Fruit fly (Drosophila melanogaster) whole organism, wandering third instar larva: Measurements from ENCODE around the gene CG42750.

Source experiments
- Abd-B ChIP-seq: fragments of >200 bp; optimal IDR thresholded peaks from 2 replicates; lab custom pipeline; 2017; ENCODE audit warnings: missing biosample characterization, missing genetic modification characterization
- CG32264 ChIP-seq: fragments of 200-800 bp; sonication (Bioruptor generic); optimal IDR thresholded peaks from 2 replicates; lab custom pipeline; 2016; ENCODE audit warnings: missing biosample characterization, missing genetic modification characterization
- CG9705 ChIP-seq: fragments of 200-800 bp; sonication (Bioruptor generic); optimal IDR thresholded peaks from 2 replicates; lab custom pipeline; 2018; ENCODE audit warnings: missing biosample characterization, mild to moderate bottlenecking, missing genetic modification characterization
- CrebA ChIP-seq: fragments of 200-800 bp; sonication (Bioruptor generic); optimal IDR thresholded peaks from 2 replicates; lab custom pipeline; 2016; ENCODE audit warnings: missing biosample characterization, mild to moderate bottlenecking, missing genetic modification characterization, borderline replicate concordance
- Dfd ChIP-seq: fragments of >200 bp; optimal IDR thresholded peaks from 2 replicates; lab custom pipeline; 2017; ENCODE audit warnings: missing biosample characterization, missing genetic modification characterization
- Dif ChIP-seq: fragments of 200-275, 200-300 bp; sonication (Bioruptor generic); optimal IDR thresholded peaks from 2 replicates; lab custom pipeline; 2018; ENCODE audit warnings: missing biosample characterization, missing genetic modification characterization; ENCODE audit not compliant: partially characterized antibody
- GATAd ChIP-seq: sonication (Bioruptor generic); optimal IDR thresholded peaks from 2 replicates; lab custom pipeline; 2016; ENCODE audit warnings: missing biosample characterization, missing genetic modification characterization
- HLH106 ChIP-seq: fragments of 200-800 bp; optimal IDR thresholded peaks from 3 replicates; lab custom pipeline; 2019; ENCODE audit warnings: missing biosample characterization, mild to moderate bottlenecking, missing genetic modification characterization, moderate library complexity
- Hnf4 ChIP-seq: fragments of 200-800 bp; sonication (Bioruptor generic); optimal IDR thresholded peaks from 2 replicates; lab custom pipeline; 2016; ENCODE audit warnings: missing biosample characterization, mild to moderate bottlenecking, missing genetic modification characterization
- Hr78 ChIP-seq: fragments of >200 bp; optimal IDR thresholded peaks from 2 replicates; lab custom pipeline; 2017; ENCODE audit warnings: missing biosample characterization, missing genetic modification characterization
- Hr83 ChIP-seq: fragments of 200-300 bp; sonication (Bioruptor generic); optimal IDR thresholded peaks from 2 replicates; lab custom pipeline; 2016; ENCODE audit warnings: missing biosample characterization, mild to moderate bottlenecking, missing genetic modification characterization, moderate library complexity; ENCODE audit not compliant: poor library complexity, severe bottlenecking
- Jra ChIP-seq: sonication (Bioruptor generic); optimal IDR thresholded peaks from 2 replicates; lab custom pipeline; 2016; ENCODE audit warnings: missing biosample characterization, missing genetic modification characterization
- Mio ChIP-seq: sonication (Bioruptor generic); optimal IDR thresholded peaks from 2 replicates; lab custom pipeline; 2016; ENCODE audit warnings: missing biosample characterization, missing genetic modification characterization
- Myc ChIP-seq: fragments of >200 bp; optimal IDR thresholded peaks from 2 replicates; lab custom pipeline; 2017
- N ChIP-seq: fragments of >200 bp; optimal IDR thresholded peaks from 2 replicates; lab custom pipeline; 2018; ENCODE audit warnings: missing biosample characterization, missing external identifiers, missing genetic modification characterization
- OdsH ChIP-seq: fragments of 200-800 bp; sonication (Bioruptor generic); optimal IDR thresholded peaks from 2 replicates; lab custom pipeline; 2016; ENCODE audit warnings: missing biosample characterization, mild to moderate bottlenecking, missing genetic modification characterization
- Rel ChIP-seq, 2 experiments: fragments of 200-800 bp; sonication (Bioruptor generic) in 1 of 2; optimal IDR thresholded peaks; 2 replicates in 1 of 2; 3 replicates in 1 of 2; lab custom pipeline; 2016 to 2019; ENCODE audit warnings: mild to moderate bottlenecking in 2 of 2, missing biosample characterization in 2 of 2, missing genetic modification characterization in 2 of 2, moderate library complexity in 1 of 2
- Sp1 ChIP-seq: fragments of 200-800 bp; sonication (Bioruptor generic); optimal IDR thresholded peaks from 3 replicates; lab custom pipeline; 2019; ENCODE audit warnings: missing biosample characterization, mild to moderate bottlenecking, missing genetic modification characterization, moderate library complexity
- Vsx2 ChIP-seq: fragments of 200-300, 225-300 bp; sonication (Bioruptor generic); optimal IDR thresholded peaks from 2 replicates; lab custom pipeline; 2018; ENCODE audit warnings: missing biosample characterization, missing genetic modification characterization; ENCODE audit not compliant: partially characterized antibody
- br ChIP-seq: fragments of 200-800 bp; sonication (Bioruptor generic); optimal IDR thresholded peaks from 2 replicates; lab custom pipeline; 2016; ENCODE audit warnings: missing biosample characterization, missing genetic modification characterization
- brk ChIP-seq: fragments of 200-800 bp; sonication (Bioruptor generic); optimal IDR thresholded peaks from 2 replicates; lab custom pipeline; 2016; ENCODE audit warnings: missing biosample characterization, mild to moderate bottlenecking, missing genetic modification characterization
- dl ChIP-seq, 2 experiments: fragments of 175-275, 200-275 bp in 1 of 2; fragments of 200-275 bp in 1 of 2; sonication (Bioruptor generic); optimal IDR thresholded peaks; lab custom pipeline; 2018; ENCODE audit warnings: mild to moderate bottlenecking in 2 of 2, missing biosample characterization in 2 of 2, missing genetic modification characterization in 2 of 2, moderate library complexity in 2 of 2; ENCODE audit not compliant: partially characterized antibody in 2 of 2, insufficient read depth in 1 of 2
- dmrt93B ChIP-seq: fragments of 200-800 bp; sonication (Bioruptor generic); optimal IDR thresholded peaks from 2 replicates; lab custom pipeline; 2018; ENCODE audit warnings: missing biosample characterization, mild to moderate bottlenecking, missing genetic modification characterization
- dsf ChIP-seq: sonication (Bioruptor generic); optimal IDR thresholded peaks from 2 replicates; lab custom pipeline; 2016; ENCODE audit warnings: missing biosample characterization, missing genetic modification characterization, borderline replicate concordance
- ey ChIP-seq: fragments of 200-800 bp; sonication (Bioruptor generic); optimal IDR thresholded peaks from 2 replicates; lab custom pipeline; 2016; ENCODE audit warnings: missing biosample characterization, missing genetic modification characterization
- foxo ChIP-seq, 2 experiments: fragments of 200-800 bp; sonication (Bioruptor generic); optimal IDR thresholded peaks; 2 replicates in 1 of 2; 3 replicates in 1 of 2; lab custom pipeline; 2016 to 2017; ENCODE audit warnings: missing biosample characterization in 2 of 2, missing genetic modification characterization in 2 of 2
- fru ChIP-seq: fragments of 200-800 bp; sonication (Bioruptor generic); optimal IDR thresholded peaks from 3 replicates; lab custom pipeline; 2016; ENCODE audit warnings: missing biosample characterization, mild to moderate bottlenecking, missing genetic modification characterization
- h ChIP-seq: fragments of 200-800 bp; sonication (Bioruptor generic); optimal IDR thresholded peaks from 3 replicates; lab custom pipeline; 2016; ENCODE audit warnings: missing biosample characterization, mild to moderate bottlenecking, missing genetic modification characterization
- jim ChIP-seq: fragments of 175-275, 200-325 bp; sonication (Bioruptor generic); optimal IDR thresholded peaks from 2 replicates; lab custom pipeline; 2016; ENCODE audit warnings: missing biosample characterization, mild to moderate bottlenecking, missing genetic modification characterization
- lola ChIP-seq: fragments of >200 bp; optimal IDR thresholded peaks from 2 replicates; lab custom pipeline; 2017; ENCODE audit warnings: missing biosample characterization, missing genetic modification characterization
- pan ChIP-seq: fragments of >200 bp; optimal IDR thresholded peaks from 2 replicates; lab custom pipeline; 2017
- psq ChIP-seq: fragments of 200-800 bp; sonication (Bioruptor generic); optimal IDR thresholded peaks from 3 replicates; lab custom pipeline; 2017; ENCODE audit warnings: missing biosample characterization, mild to moderate bottlenecking, missing genetic modification characterization, moderate library complexity
- rgr ChIP-seq: fragments of 200-800 bp; sonication (Bioruptor generic); optimal IDR thresholded peaks from 3 replicates; lab custom pipeline; 2016; ENCODE audit warnings: missing biosample characterization, mild to moderate bottlenecking, missing genetic modification characterization
- sage ChIP-seq: fragments of 200-800 bp; sonication (Bioruptor generic); optimal IDR thresholded peaks from 2 replicates; lab custom pipeline; 2016; ENCODE audit warnings: missing biosample characterization, mild to moderate bottlenecking, missing genetic modification characterization
- sv ChIP-seq: fragments of 200-800 bp; sonication (Bioruptor generic); optimal IDR thresholded peaks from 3 replicates; lab custom pipeline; 2016; ENCODE audit warnings: missing biosample characterization, missing genetic modification characterization
- tai ChIP-seq: sonication (Bioruptor generic); optimal IDR thresholded peaks from 2 replicates; lab custom pipeline; 2016; ENCODE audit warnings: missing biosample characterization, missing genetic modification characterization
- usp ChIP-seq: fragments of >200 bp; optimal IDR thresholded peaks from 2 replicates; lab custom pipeline; 2017; ENCODE audit warnings: missing biosample characterization, missing genetic modification characterization
- woc ChIP-seq: sonication (Bioruptor generic); optimal IDR thresholded peaks from 2 replicates; lab custom pipeline; 2016; ENCODE audit warnings: missing biosample characterization, mild to moderate bottlenecking, missing genetic modification characterization

CG42750 gene

dm6 chr2L:18146618-18147099 is 128.9 kb downstream of the CG42750 start:
- TF ChIP-seq jim (GFP tag; lab: Kevin White, UChicago) (no peak), h (GFP tag; lab: Kevin White, UChicago) (peak; percentile 44), tai (GFP tag; lab: Kevin White, UChicago) (no peak), Dif (GFP tag; lab: Kevin White, UChicago) (no peak), Dfd (GFP tag; lab: Kevin White, UChicago) (no peak), Sp1 (GFP tag; lab: Kevin White, UChicago) (peak; percentile 22), woc (GFP tag; lab: Kevin White, UChicago) (peak; percentile 40), sage (peak; percentile 4), Rel (GFP tag; optimal IDR thresholded peaks at IDR 0.05; lab: Kevin White, UChicago) (no peak), Rel (tag; optimal IDR thresholded peaks at IDR 0.05; lab: Kevin White, UChicago) (no peak), psq (GFP tag; lab: Kevin White, UChicago) (peak; percentile 61), N (GFP tag; lab: Kevin White, UChicago) (no peak), usp (GFP tag; lab: Kevin White, UChicago) (no peak), Vsx2 (GFP tag; lab: Kevin White, UChicago) (no peak), Hnf4 (no peak), dl (GFP tag; optimal IDR thresholded peaks at IDR 0.05; lab: Kevin White, UChicago; ENCODE audit: insufficient read depth in 1 of 2, partially characterized antibody in 2 of 2) (no peak), dsf (no peak), OdsH (GFP tag; lab: Kevin White, UChicago) (no peak), ey (GFP tag; lab: Kevin White, UChicago) (peak; percentile 45), sv (GFP tag; lab: Kevin White, UChicago) (no peak), foxo (GFP tag; optimal IDR thresholded peaks at IDR 0.05; lab: Kevin White, UChicago) (peak in 1 of 2 experiments; percentile 60), HLH106 (tag; lab: Kevin White, UChicago) (peak; percentile 46), fru (GFP tag; lab: Kevin White, UChicago) (peak; percentile 59), dmrt93B (GFP tag; lab: Kevin White, UChicago) (peak; percentile 48), pan (lab: Kevin White, UChicago) (no peak), GATAd (no peak), CG32264 (GFP tag; lab: Kevin White, UChicago) (no peak), br (GFP tag; lab: Kevin White, UChicago) (peak; percentile 40), rgr (GFP tag; lab: Kevin White, UChicago) (peak; percentile 39)

- TF ChIP-seq tai (GFP tag; lab: Kevin White, UChicago), result no peak
- no peak for TF ChIP-seq Rel (GFP tag; optimal IDR thresholded peaks at IDR 0.05; lab: Kevin White, UChicago)
- TF ChIP-seq Rel (tag; optimal IDR thresholded peaks at IDR 0.05; lab: Kevin White, UChicago), result peak; percentile 52
Observed at dm6 chr2L:18145826-18146225, 129.7 kb downstream of the CG42750 start.

DNA sequence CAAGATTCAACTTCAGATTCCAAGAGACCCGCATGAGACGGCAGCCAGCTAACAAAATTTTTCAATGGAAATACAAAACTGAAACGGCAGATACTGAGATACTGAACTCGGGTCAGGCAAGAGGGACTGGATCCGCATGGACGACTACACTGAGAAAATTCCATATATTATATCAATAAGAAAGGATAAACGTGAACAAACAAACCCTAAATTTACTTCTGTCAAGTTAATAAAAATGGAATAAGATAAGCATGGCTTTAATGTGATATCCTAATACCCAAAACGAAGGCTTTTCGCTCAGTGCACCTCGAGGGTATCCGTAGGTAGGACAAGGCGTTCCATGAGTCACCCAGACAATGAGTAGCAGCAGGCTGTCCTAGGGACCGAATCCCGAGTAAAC is 130.3 kb downstream of the CG42750 start:
- no peak for TF ChIP-seq Dfd (GFP tag; lab: Kevin White, UChicago)
- no peak for TF ChIP-seq Vsx2 (GFP tag; lab: Kevin White, UChicago)
- TF ChIP-seq Hnf4, result peak; percentile 97
- peak; percentile 92 for TF ChIP-seq sage
- TF ChIP-seq Mio (GFP tag; lab: Kevin White, UChicago), result peak; percentile 72
- peak; percentile 95 for TF ChIP-seq Jra
- TF ChIP-seq h (GFP tag; lab: Kevin White, UChicago), result peak; percentile 97
- TF ChIP-seq Abd-B (GFP tag; lab: Kevin White, UChicago), result no peak
- TF ChIP-seq dsf, result peak; percentile 71
- no peak for TF ChIP-seq pan (lab: Kevin White, UChicago)
- peak; percentile 94 for TF ChIP-seq fru (GFP tag; lab: Kevin White, UChicago)
- TF ChIP-seq br (GFP tag; lab: Kevin White, UChicago), result peak; percentile 96
- peak; percentile 96 for TF ChIP-seq rgr (GFP tag; lab: Kevin White, UChicago)
- TF ChIP-seq Sp1 (GFP tag; lab: Kevin White, UChicago), result peak; percentile 93
- TF ChIP-seq Hr83 (GFP tag; lab: Kevin White, UChicago), result peak; percentile 30
- peak; percentile 64 for TF ChIP-seq CG9705 (GFP tag; lab: Kevin White, UChicago)
- TF ChIP-seq tai (GFP tag; lab: Kevin White, UChicago), result peak; percentile 89
- peak; percentile 97 for TF ChIP-seq ey (GFP tag; lab: Kevin White, UChicago)
- TF ChIP-seq CrebA, result no peak
- TF ChIP-seq Dif (GFP tag; lab: Kevin White, UChicago), result no peak
- peak; percentile 87 for TF ChIP-seq CG32264 (GFP tag; lab: Kevin White, UChicago)
- TF ChIP-seq sv (GFP tag; lab: Kevin White, UChicago), result peak; percentile 87
- no peak for TF ChIP-seq Myc (lab: Kevin White, UChicago)
- TF ChIP-seq psq (GFP tag; lab: Kevin White, UChicago), result peak; percentile 93
- TF ChIP-seq HLH106 (tag; lab: Kevin White, UChicago), result peak; percentile 93
- peak; percentile 37 for TF ChIP-seq GATAd
- no peak for TF ChIP-seq Hr78 (GFP tag; lab: Kevin White, UChicago)
- no peak for TF ChIP-seq dl (GFP tag; optimal IDR thresholded peaks at IDR 0.05; lab: Kevin White, UChicago; ENCODE audit: insufficient read depth in 1 of 2, partially characterized antibody in 2 of 2)
- TF ChIP-seq usp (GFP tag; lab: Kevin White, UChicago), result no peak
- no peak for TF ChIP-seq lola (GFP tag; lab: Kevin White, UChicago)
- TF ChIP-seq brk (GFP tag; lab: Kevin White, UChicago), result peak; percentile 96
- peak; percentile 87 for TF ChIP-seq dmrt93B (GFP tag; lab: Kevin White, UChicago)
- TF ChIP-seq Rel (GFP tag; optimal IDR thresholded peaks at IDR 0.05; lab: Kevin White, UChicago), result peak; percentile 90
- peak; percentile 49 for TF ChIP-seq Rel (tag; optimal IDR thresholded peaks at IDR 0.05; lab: Kevin White, UChicago)
- TF ChIP-seq jim (GFP tag; lab: Kevin White, UChicago), result no peak
- TF ChIP-seq OdsH (GFP tag; lab: Kevin White, UChicago), result peak; percentile 95
- TF ChIP-seq foxo (GFP tag; optimal IDR thresholded peaks at IDR 0.05; lab: Kevin White, UChicago), result peak; percentile 85 to 95
- TF ChIP-seq woc (GFP tag; lab: Kevin White, UChicago), result peak; percentile 93
- TF ChIP-seq N (GFP tag; lab: Kevin White, UChicago), result no peak
- TF ChIP-seq, all 38 proteins: peak for 25
